Worm (Caenorhabditis elegans): ENCODE measurements around the gene alh-9.

- TF ChIP-seq ztf-23 (GFP tag; IDR thresholded peaks at IDR 0.05) (no peak), flt-1 (GFP tag; IDR thresholded peaks at IDR 0.05) (no peak), T22C8.4 (GFP tag; IDR thresholded peaks at IDR 0.05) (no peak)
Observed at ce11 chrIII:5810012-5810411, 45.8 kb upstream of the alh-9 start.
